Worm (Caenorhabditis elegans) whole organism, dauer: ENCODE data around the gene srh-25.

Experiments used
- unc-62 ChIP-seq: sonication (generic microtip); optimal IDR thresholded peaks from 2 replicates; lab custom pipeline; 2017; ENCODE audit warnings: missing biosample characterization, missing genetic modification reagents, missing genetic modification characterization

Gene srh-25

ce11 chrV:12433717-12434116 lies at the start of gene srh-25:
Gene srh-25, minus strand, starts transcription at chrV:12433817.
- no peak for TF ChIP-seq unc-62

- TF ChIP-seq unc-62, result no peak
Observed at ce11 chrV:12478990-12479389, 45.4 kb upstream of the srh-25 start.

DNA sequence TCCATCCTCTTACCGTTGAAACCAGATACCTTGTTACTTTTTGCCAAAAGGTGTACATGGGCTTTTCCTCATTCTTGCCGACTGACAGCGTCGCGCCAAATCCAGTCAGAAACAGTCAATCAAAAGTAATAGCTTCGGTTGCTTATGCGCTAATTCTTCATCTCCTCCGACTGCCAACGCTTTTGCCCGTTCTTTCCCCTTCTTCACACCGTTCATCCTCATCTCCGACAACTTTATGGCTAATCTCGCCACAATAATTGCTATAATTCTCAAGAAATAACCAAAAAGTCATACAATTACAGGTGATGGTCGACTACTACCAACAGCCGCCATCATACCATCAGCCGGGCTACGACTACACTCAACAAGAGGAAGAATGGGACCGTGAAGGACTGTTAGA lies 44.5 kb upstream of the srh-25 start, which contains the start of gene atn-1:
Gene atn-1, plus strand, starts transcription at position 301 of the 400 bp plus-strand sequence.
- no peak for TF ChIP-seq unc-62

- no peak for TF ChIP-seq unc-62
Observed at ce11 chrV:12477139-12477538, 43.5 kb upstream of the srh-25 start.

- TF ChIP-seq unc-62, result no peak
Observed at ce11 chrV:12475360-12475759, 41.7 kb upstream of the srh-25 start.

- TF ChIP-seq unc-62, result no peak
Observed at ce11 chrV:12470324-12470723, 36.7 kb upstream of the srh-25 start.

DNA sequence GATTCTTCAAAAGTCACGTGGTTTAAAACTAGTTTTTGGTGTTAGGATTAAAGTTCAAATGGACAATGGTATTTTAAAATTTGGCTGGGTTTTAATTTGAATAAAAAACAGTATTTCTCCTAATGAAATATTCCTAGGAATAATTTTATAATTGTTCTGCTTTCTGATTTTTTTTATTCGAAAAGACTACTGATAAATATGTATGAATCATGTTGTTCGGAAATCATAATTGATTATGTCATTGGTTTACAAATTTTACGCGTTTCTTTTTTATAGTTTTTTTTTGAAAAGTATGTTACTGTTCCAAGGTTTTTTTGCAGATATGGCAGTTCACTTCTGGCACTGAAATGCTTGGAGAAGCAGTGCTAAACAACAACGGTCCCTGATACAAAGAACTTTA lies 34.7 kb upstream of the srh-25 start, which contains the start of gene F28C1.3:
Gene F28C1.3, plus strand, starts transcription at position 301 of the 400 bp plus-strand sequence.
- TF ChIP-seq unc-62, result no peak

- no peak for TF ChIP-seq unc-62
Observed at ce11 chrV:12467755-12468154, 34.1 kb upstream of the srh-25 start.

- TF ChIP-seq unc-62, result no peak
Observed at ce11 chrV:12466653-12467052, 33.0 kb upstream of the srh-25 start.

DNA sequence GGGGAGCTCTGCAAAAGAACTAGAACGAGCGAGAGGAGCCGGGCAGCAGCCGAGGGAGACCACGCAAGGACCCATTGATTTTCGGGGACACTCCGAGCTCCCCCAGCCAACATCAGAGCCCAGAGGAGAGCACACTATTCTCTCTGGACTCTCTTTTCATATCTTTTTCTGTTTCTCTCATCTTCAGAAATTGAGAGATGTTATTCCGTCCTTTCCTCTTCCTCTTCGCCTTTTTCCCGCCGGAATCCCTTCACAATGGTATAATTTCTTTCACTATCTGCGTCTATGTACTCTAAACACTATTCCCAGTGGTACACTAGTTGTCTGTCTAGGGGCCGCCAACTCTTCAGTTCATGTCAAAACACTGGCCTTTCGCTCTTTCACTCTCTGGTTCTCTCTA lies 31.8 kb upstream of the srh-25 start:
- no peak for TF ChIP-seq unc-62

DNA sequence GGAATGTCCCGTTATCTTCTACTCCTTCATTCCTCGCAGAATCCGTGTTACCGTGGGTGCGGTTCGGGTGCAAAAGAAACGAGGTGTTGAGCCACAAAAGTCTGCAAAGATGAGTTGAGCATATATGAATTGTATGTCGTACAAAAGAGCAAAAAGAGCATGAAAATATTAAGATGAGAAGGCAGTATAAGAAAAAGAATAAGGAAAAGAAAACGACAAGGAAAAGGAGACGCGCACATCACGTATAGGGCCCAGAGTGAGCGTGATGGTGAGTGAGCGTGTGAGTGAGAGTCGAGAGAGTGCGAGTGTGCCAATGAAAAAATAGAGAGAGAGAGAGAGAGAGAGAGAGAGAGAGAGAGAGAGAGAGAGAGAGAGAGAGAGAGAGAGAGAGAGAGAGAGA lies 29.3 kb upstream of the srh-25 start, which contains the start of gene egl-10:
Gene egl-10, minus strand, starts transcription at position 101 of the 400 bp plus-strand sequence.
- no peak for TF ChIP-seq unc-62

ce11 chrV:12460583-12460982 lies 27.0 kb upstream of the srh-25 start:
- TF ChIP-seq unc-62, result no peak

- no peak for TF ChIP-seq unc-62
Observed at ce11 chrV:12455695-12456094, 22.1 kb upstream of the srh-25 start.

DNA sequence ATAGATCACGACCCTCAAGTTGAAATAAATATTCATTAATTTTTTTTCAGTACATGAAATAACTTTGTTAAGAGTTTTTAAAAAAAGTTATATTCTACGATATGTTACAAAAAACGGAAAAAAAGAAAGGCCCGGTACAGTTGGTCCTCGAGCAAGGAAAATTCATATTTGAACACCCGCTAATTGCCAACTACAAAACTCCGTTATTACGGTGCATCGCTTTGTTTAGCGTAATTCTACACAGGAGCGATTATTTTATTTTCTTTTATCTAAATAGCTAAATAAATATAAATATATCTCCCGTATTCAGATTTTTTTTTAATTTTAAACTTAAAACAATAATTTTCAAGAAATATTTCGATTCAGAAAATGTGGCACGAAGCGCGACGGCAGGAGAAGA lies 16.8 kb upstream of the srh-25 start, which contains the start of gene F28C1.1:
Gene F28C1.1, plus strand, starts transcription at position 365 of the 400 bp plus-strand sequence.
- no peak for TF ChIP-seq unc-62

- no peak for TF ChIP-seq unc-62
Observed at ce11 chrV:12449902-12450301, 16.3 kb upstream of the srh-25 start, which contains the start of gene C54D10.10. Gene C54D10.10, minus strand, starts transcription at chrV:12450002.

DNA sequence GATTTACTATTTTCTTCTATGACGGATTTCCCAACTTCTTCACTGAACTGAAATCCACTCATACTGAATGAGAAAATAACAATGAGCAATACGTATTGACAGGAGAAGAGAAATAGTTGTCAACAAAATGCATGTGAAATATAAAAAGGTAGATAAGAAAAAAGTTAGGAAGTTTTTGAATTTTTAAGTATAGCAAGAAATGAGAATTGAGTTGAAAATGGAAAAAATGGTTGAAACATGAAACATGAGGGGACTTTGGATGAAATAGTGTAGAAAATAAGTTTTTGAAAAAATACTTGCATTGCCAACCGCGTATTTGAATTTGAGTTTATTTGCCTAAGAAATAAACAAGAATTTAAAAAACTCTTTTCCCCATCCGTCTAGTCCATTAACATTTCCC lies 13.3 kb upstream of the srh-25 start, which contains the start of the genes pals-38 and C54D10.9:
Gene pals-38, minus strand, starts transcription at position 101 of the 400 bp plus-strand sequence.
Gene C54D10.9, plus strand, starts transcription at position 259 of the 400 bp plus-strand sequence.
- no peak for TF ChIP-seq unc-62

DNA sequence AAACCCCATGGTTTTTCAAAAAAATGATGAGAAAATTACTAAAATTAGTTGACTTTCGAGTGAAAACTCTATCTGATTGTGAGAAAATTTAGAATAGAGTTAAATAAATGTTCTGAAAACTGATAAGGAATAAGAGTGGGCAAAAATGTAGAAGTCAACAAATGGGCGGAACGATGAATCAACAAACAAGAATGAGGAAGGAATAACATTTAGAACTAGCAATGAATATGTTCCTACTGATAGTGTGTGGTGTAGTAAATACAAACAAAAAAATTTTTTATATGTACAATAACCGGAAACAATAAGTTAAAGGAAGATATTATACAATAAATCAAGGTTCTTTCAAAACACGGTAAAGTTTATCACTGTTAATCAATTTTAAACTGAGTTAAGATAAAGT lies 10.1 kb upstream of the srh-25 start, which contains the start of gene pals-39:
Gene pals-39, minus strand, starts transcription at position 101 of the 400 bp plus-strand sequence.
- TF ChIP-seq unc-62, result no peak

DNA sequence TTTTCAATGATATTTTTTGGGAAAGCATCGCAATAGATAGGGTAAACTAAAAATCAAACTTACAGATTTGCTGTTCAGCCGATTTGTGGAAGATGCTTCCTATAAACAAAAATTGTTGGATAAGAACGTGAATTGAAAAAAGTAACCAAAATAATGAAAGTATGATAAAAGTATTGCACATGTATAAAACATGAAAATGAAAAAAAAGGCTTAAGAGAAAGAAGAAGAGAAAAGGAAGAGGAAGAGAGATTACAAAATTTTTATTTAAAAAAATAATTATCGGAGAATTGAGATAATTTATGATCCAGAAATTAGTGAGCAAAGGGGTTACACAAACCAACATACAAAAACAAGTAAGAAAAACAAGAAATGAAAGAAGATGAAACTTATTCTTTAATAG lies 7.8 kb upstream of the srh-25 start, which contains the start of gene pals-37:
Gene pals-37, minus strand, starts transcription at position 101 of the 400 bp plus-strand sequence.
- TF ChIP-seq unc-62, result no peak

DNA sequence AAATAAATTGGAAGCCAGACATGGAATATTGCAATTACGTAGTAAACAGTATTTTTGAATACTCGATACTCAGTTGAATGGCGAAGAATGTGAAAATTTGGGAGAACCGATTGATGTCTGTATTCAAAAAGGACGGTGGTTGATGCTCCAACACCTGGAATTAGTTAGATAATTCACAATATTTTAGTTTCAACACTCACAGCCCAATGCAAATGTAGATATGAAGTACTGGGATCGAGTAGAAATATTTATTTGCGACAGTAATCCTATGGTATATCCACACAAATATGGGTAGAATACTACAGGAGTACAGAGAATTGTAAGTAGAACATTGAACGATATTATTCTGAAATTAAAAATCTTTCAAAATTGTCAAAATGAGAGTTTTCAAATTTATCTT lies 512 bp downstream of the srh-25 start:
- TF ChIP-seq unc-62, result no peak
